Worm (Caenorhabditis elegans) whole organism, young adult: Measurements from ENCODE around the gene C29F9.6.
"Not testable (repeated sequence)": the region's sequence is repeated elsewhere in the genome, so short reads cannot be mapped to it uniquely, and the experiment has no call there.

ENCODE experiments used
- F10E7.11 ChIP-seq: sonication (generic microtip); optimal IDR thresholded peaks from 2 replicates; lab custom pipeline; 2017; ENCODE audit warnings: mild to moderate bottlenecking, missing genetic modification characterization, moderate library complexity, missing compliant biosample characterization
- F49E8.2 ChIP-seq: sonication (generic microtip); optimal IDR thresholded peaks from 3 replicates; lab custom pipeline; 2017; ENCODE audit warnings: missing genetic modification characterization, mild to moderate bottlenecking, missing compliant biosample characterization, antibody characterized with exemption, moderate library complexity; ENCODE audit not compliant: insufficient read depth
- Y67H2A.10 ChIP-seq: fragments of 200-800 bp; sonication (Bioruptor generic); conservative IDR thresholded peaks from 2 replicates; pipeline ENCODE4 v1.3.6; 2022; ENCODE audit warnings: missing genetic modification reagents, missing genetic modification characterization, missing compliant biosample characterization
- Y95B8A.8 ChIP-seq: fragments of 200-800 bp; sonication (Bioruptor generic); IDR thresholded peaks from 2 replicates; pipeline ENCODE4 v1.3.6; 2022; ENCODE audit warnings: missing genetic modification reagents, missing genetic modification characterization, missing compliant biosample characterization
- ama-1 ChIP-seq, 3 experiments: fragments of 150-350 bp in 1 of 3; sonication (generic microtip) in 2 of 3; optimal IDR thresholded peaks; 2 replicates each; lab custom pipeline; 2014 to 2018; ENCODE audit warnings: missing biosample characterization in 2 of 3, missing genetic modification characterization in 2 of 3, missing genetic modification reagents in 2 of 3
- efl-1 ChIP-seq: fragments of 150-350 bp; optimal IDR thresholded peaks from 2 replicates; lab custom pipeline; 2014; ENCODE audit warnings: missing biosample characterization, missing genetic modification reagents, missing genetic modification characterization
- egl-44 ChIP-seq: fragments of 200-800 bp; sonication (Bioruptor generic); IDR thresholded peaks from 2 replicates; pipeline ENCODE4 v1.3.6; 2022; ENCODE audit warnings: missing genetic modification reagents, missing genetic modification characterization, missing compliant biosample characterization
- lin-35 ChIP-seq, 3 experiments: fragments of 150-350 bp in 2 of 3; sonication (generic microtip) in 1 of 3; optimal IDR thresholded peaks; 2 replicates each; lab custom pipeline; 2014 to 2018; ENCODE audit warnings: missing biosample characterization in 3 of 3, missing genetic modification characterization in 3 of 3, missing genetic modification reagents in 3 of 3
- madf-10 ChIP-seq: sonication (generic microtip); optimal IDR thresholded peaks from 2 replicates; lab custom pipeline; 2016; ENCODE audit warnings: mild to moderate bottlenecking, missing genetic modification characterization, missing compliant biosample characterization
- nfya-1 ChIP-seq: sonication (generic microtip); optimal IDR thresholded peaks from 2 replicates; lab custom pipeline; 2017; ENCODE audit warnings: antibody characterized with exemption, missing compliant biosample characterization, missing genetic modification characterization, borderline replicate concordance; ENCODE audit not compliant: insufficient read depth
- pha-4 ChIP-seq: fragments of 150-350 bp; sonication (generic microtip); optimal IDR thresholded peaks from 2 replicates; lab custom pipeline; 2014; ENCODE audit warnings: missing biosample characterization, missing genetic modification reagents, missing genetic modification characterization
- snpc-3.4 ChIP-seq: sonication (generic microtip); optimal IDR thresholded peaks from 2 replicates; lab custom pipeline; 2017; ENCODE audit warnings: missing genetic modification characterization, mild to moderate bottlenecking, missing compliant biosample characterization, antibody characterized with exemption, moderate library complexity, missing genotype, missing genetic modification reagents
- ztf-26 ChIP-seq: sonication (generic microtip); optimal IDR thresholded peaks from 2 replicates; lab custom pipeline; 2017; ENCODE audit warnings: missing genetic modification characterization, missing compliant biosample characterization
- ztf-6 ChIP-seq: fragments of 200-800 bp; sonication (Bioruptor generic); IDR thresholded peaks from 2 replicates; pipeline ENCODE4 v1.3.6; 2022; ENCODE audit warnings: missing genetic modification reagents, missing genetic modification characterization, missing compliant biosample characterization

ce11 chrIII:97018-97417 lies 17.7 kb upstream of the C29F9.6 start, which contains the start of gene C29F9.8:
- not testable (repeated sequence) for TF ChIP-seq nfya-1 (tag; lab: Kevin White, UChicago); egl-44; F10E7.11; Y67H2A.10 (GFP tag; lab: Robert Waterston, UW); Y95B8A.8 (GFP tag; lab: Robert Waterston, UW); ztf-26 (tag; lab: Kevin White, UChicago); snpc-3.4 (tag; lab: Kevin White, UChicago); F49E8.2 (tag; lab: Kevin White, UChicago); madf-10; ama-1 (optimal IDR thresholded peaks at IDR 0.05; lab: Kevin White, UChicago); ama-1 (GFP tag; optimal IDR thresholded peaks at IDR 0.05; lab: Kevin White, UChicago); lin-35 (GFP tag; optimal IDR thresholded peaks at IDR 0.05; lab: Kevin White, UChicago); efl-1 (GFP tag; lab: Kevin White, UChicago); pha-4; ztf-6 (GFP tag; lab: Robert Waterston, UW)
